Worm (Caenorhabditis elegans) whole organism, L2 larva: ENCODE measurements around the gene nhr-186.

Source experiments
- alr-1 ChIP-seq: fragments of 150-350 bp; optimal IDR thresholded peaks from 2 replicates; lab custom pipeline; 2014; ENCODE audit warnings: missing biosample characterization, missing genetic modification characterization
- ama-1 ChIP-seq: fragments of 150-350 bp; optimal IDR thresholded peaks from 2 replicates; lab custom pipeline; 2018; ENCODE audit warnings: inconsistent platforms
- blmp-1 ChIP-seq: sonication (generic microtip); optimal IDR thresholded peaks from 2 replicates; lab custom pipeline; 2017; ENCODE audit warnings: missing genetic modification characterization, mild to moderate bottlenecking, missing compliant biosample characterization, antibody characterized with exemption, moderate library complexity; ENCODE audit not compliant: insufficient read depth
- lin-11 ChIP-seq: fragments of 150-350 bp; sonication (generic microtip); optimal IDR thresholded peaks from 2 replicates; lab custom pipeline; 2014; ENCODE audit warnings: missing biosample characterization, missing genetic modification characterization, inconsistent platforms, mixed read lengths
- lin-13 ChIP-seq: fragments of 150-350 bp; optimal IDR thresholded peaks from 2 replicates; lab custom pipeline; 2014; ENCODE audit warnings: missing biosample characterization, missing genetic modification reagents, missing genetic modification characterization
- lsy-2 ChIP-seq, 2 experiments: fragments of 150-350 bp in 1 of 2; sonication (generic microtip) in 1 of 2; optimal IDR thresholded peaks; 2 replicates each; lab custom pipeline; 2014 to 2017; ENCODE audit warnings: missing biosample characterization in 2 of 2, missing genetic modification characterization in 2 of 2
- nhr-237 ChIP-seq: fragments of 150-350 bp; optimal IDR thresholded peaks from 2 replicates; lab custom pipeline; 2014; ENCODE audit warnings: missing biosample characterization, missing genetic modification characterization
- nhr-77 ChIP-seq: fragments of 150-350 bp; optimal IDR thresholded peaks from 2 replicates; lab custom pipeline; 2014; ENCODE audit warnings: missing biosample characterization, missing genetic modification characterization
- sma-9 ChIP-seq, 2 experiments: fragments of 150-350 bp in 1 of 2; sonication (generic microtip) in 1 of 2; optimal IDR thresholded peaks; 2 replicates each; lab custom pipeline; 2014 to 2016; ENCODE audit warnings: missing genetic modification characterization in 2 of 2, mild to moderate bottlenecking in 1 of 2, missing biosample characterization in 1 of 2, missing compliant biosample characterization in 1 of 2, missing genetic modification reagents in 1 of 2, moderate library complexity in 1 of 2
- snpc-4 ChIP-seq: fragments of 150-350 bp; optimal IDR thresholded peaks from 2 replicates; lab custom pipeline; 2014; ENCODE audit warnings: missing biosample characterization, missing genetic modification characterization
- unc-62 ChIP-seq: fragments of 150-350 bp; optimal IDR thresholded peaks from 2 replicates; lab custom pipeline; 2014; ENCODE audit warnings: missing biosample characterization, missing genetic modification reagents, missing genetic modification characterization
- ztf-4 ChIP-seq: fragments of 150-350 bp; optimal IDR thresholded peaks from 2 replicates; lab custom pipeline; 2014; ENCODE audit warnings: missing biosample characterization, missing genetic modification characterization

ce11 chrV:3870359-3870758, 15.6 kb upstream of the nhr-186 start:
- TF ChIP-seq lin-11 (no peak), snpc-4 (tag; lab: Kevin White, UChicago) (no peak), nhr-77 (no peak), unc-62 (GFP tag; lab: Kevin White, UChicago) (no peak), alr-1 (tag; lab: Kevin White, UChicago) (no peak), blmp-1 (no peak), lin-13 (GFP tag; lab: Kevin White, UChicago) (no peak), nhr-237 (no peak), sma-9 (GFP tag; optimal IDR thresholded peaks at IDR 0.05; lab: Kevin White, UChicago) (no peak), sma-9 (tag; optimal IDR thresholded peaks at IDR 0.05; lab: Kevin White, UChicago) (no peak), ztf-4 (peak; percentile 59), ama-1 (lab: Kevin White, UChicago) (no peak), lsy-2 (tag; optimal IDR thresholded peaks at IDR 0.05; lab: Kevin White, UChicago) (peak in 1 of 2 experiments; percentile 24)
